Fruit fly (Drosophila melanogaster) whole organism, embryonic: Measurements from ENCODE around the gene Ipo9.

ENCODE experiments used
- B-H2 ChIP-seq: fragments of 200-800 bp; sonication (Bioruptor generic); optimal IDR thresholded peaks from 2 replicates; lab custom pipeline; 2018; ENCODE audit warnings: missing biosample characterization, mild to moderate bottlenecking, missing genetic modification characterization
- CG15479 ChIP-seq: fragments of 200-800 bp; sonication (Bioruptor generic); optimal IDR thresholded peaks from 3 replicates; lab custom pipeline; 2019; ENCODE audit warnings: missing biosample characterization, mild to moderate bottlenecking, missing genetic modification characterization, moderate library complexity
- CG16863 ChIP-seq: fragments of 200-800 bp; sonication (Bioruptor generic); optimal IDR thresholded peaks from 3 replicates; lab custom pipeline; 2016; ENCODE audit warnings: missing biosample characterization, missing genetic modification characterization
- CG17361 ChIP-seq: fragments of 200-800 bp; sonication (Bioruptor generic); IDR thresholded peaks from 3 replicates; pipeline ENCODE4 v1.3.6; 2022; ENCODE audit warnings: missing biosample characterization, missing genetic modification characterization
- CG17385 ChIP-seq: fragments of 200-800 bp; sonication (Bioruptor generic); optimal IDR thresholded peaks from 3 replicates; lab custom pipeline; 2018; ENCODE audit warnings: missing biosample characterization, mild to moderate bottlenecking, missing genetic modification characterization
- CG1832 ChIP-seq: fragments of 200-800 bp; sonication (Bioruptor generic); optimal IDR thresholded peaks from 2 replicates; lab custom pipeline; 2017; ENCODE audit warnings: missing biosample characterization, mild to moderate bottlenecking, missing genetic modification characterization, inconsistent platforms
- CG2202 ChIP-seq: fragments of 200-800 bp; sonication (Bioruptor generic); optimal IDR thresholded peaks from 2 replicates; lab custom pipeline; 2018; ENCODE audit warnings: missing biosample characterization, mild to moderate bottlenecking, missing genetic modification characterization
- CG34376 ChIP-seq: fragments of 200-800 bp; sonication (Bioruptor generic); optimal IDR thresholded peaks from 2 replicates; lab custom pipeline; 2018; ENCODE audit warnings: missing biosample characterization, mild to moderate bottlenecking, missing genetic modification characterization
- CG42726 ChIP-seq: fragments of 200-800 bp; sonication (Bioruptor generic); IDR thresholded peaks from 2 replicates; pipeline ENCODE4 v1.3.6; 2022; ENCODE audit warnings: missing biosample characterization, missing genetic modification characterization; ENCODE audit not compliant: partially characterized antibody
- CG4328 ChIP-seq: fragments of 200-800 bp; sonication (Bioruptor generic); optimal IDR thresholded peaks from 3 replicates; lab custom pipeline; 2017; ENCODE audit warnings: missing biosample characterization, missing genetic modification reagents, missing genetic modification characterization
- CG4730 ChIP-seq: fragments of 200-800 bp; sonication (Bioruptor generic); IDR thresholded peaks from 2 replicates; pipeline ENCODE4 v1.3.6; 2022; ENCODE audit warnings: missing biosample characterization, missing genetic modification characterization
- CG6683 ChIP-seq: fragments of 200-800 bp; sonication (Bioruptor generic); optimal IDR thresholded peaks from 2 replicates; lab custom pipeline; 2017; ENCODE audit warnings: missing biosample characterization, mild to moderate bottlenecking, missing genetic modification characterization, missing genetic modification reagents
- CG6765 ChIP-seq: fragments of 200-800 bp; sonication (Bioruptor generic); optimal IDR thresholded peaks from 3 replicates; lab custom pipeline; 2017; ENCODE audit warnings: missing biosample characterization, mild to moderate bottlenecking, missing genetic modification characterization
- CrebB ChIP-seq: fragments of 200-800 bp; sonication (Bioruptor generic); optimal IDR thresholded peaks from 3 replicates; lab custom pipeline; 2018; ENCODE audit warnings: missing biosample characterization, mild to moderate bottlenecking, missing genetic modification characterization
- D ChIP-seq, 2 experiments: fragments of 200-800 bp in 1 of 2; fragments of >200 bp in 1 of 2; sonication (Bioruptor generic) in 1 of 2; optimal IDR thresholded peaks; 2 replicates in 1 of 2; 3 replicates in 1 of 2; lab custom pipeline; 2017; ENCODE audit warnings: mild to moderate bottlenecking in 1 of 2, missing biosample characterization in 1 of 2, missing genetic modification characterization in 1 of 2, missing genetic modification reagents in 1 of 2
- Deaf1 ChIP-seq: fragments of 200-800 bp; optimal IDR thresholded peaks from 3 replicates; lab custom pipeline; 2019; ENCODE audit warnings: missing biosample characterization, mild to moderate bottlenecking, missing genetic modification characterization, moderate library complexity
- Fer3 ChIP-seq: fragments of 200-800 bp; sonication (Bioruptor generic); optimal IDR thresholded peaks from 2 replicates; lab custom pipeline; 2018; ENCODE audit warnings: missing biosample characterization, mild to moderate bottlenecking, missing genetic modification characterization, moderate library complexity
- Neu2 ChIP-seq: fragments of 200-800 bp; sonication (Bioruptor generic); optimal IDR thresholded peaks from 3 replicates; lab custom pipeline; 2016; ENCODE audit warnings: missing biosample characterization, missing genetic modification characterization, borderline replicate concordance
- Nf-YC ChIP-seq: fragments of 200-800 bp; optimal IDR thresholded peaks from 3 replicates; lab custom pipeline; 2019; ENCODE audit warnings: missing biosample characterization, mild to moderate bottlenecking, missing genetic modification characterization, moderate library complexity
- Pdp1 ChIP-seq, 2 experiments: fragments of 200-800 bp; sonication (Bioruptor generic); optimal IDR thresholded peaks; 3 replicates each; lab custom pipeline; 2016; ENCODE audit warnings: missing biosample characterization in 2 of 2, missing genetic modification characterization in 2 of 2, mild to moderate bottlenecking in 1 of 2, moderate library complexity in 1 of 2
- ap ChIP-seq: fragments of 200-800 bp; sonication (Bioruptor generic); IDR thresholded peaks from 2 replicates; pipeline ENCODE4 v1.3.6; 2022; ENCODE audit warnings: missing biosample characterization, missing genetic modification characterization
- bigmax ChIP-seq: fragments of 200-800 bp; sonication (Bioruptor generic); optimal IDR thresholded peaks from 2 replicates; lab custom pipeline; 2018; ENCODE audit warnings: missing biosample characterization, mild to moderate bottlenecking, missing genetic modification characterization
- ci ChIP-seq: fragments of 200-800 bp; sonication (Bioruptor generic); IDR thresholded peaks from 3 replicates; pipeline ENCODE4 v1.3.6; 2022; ENCODE audit warnings: missing biosample characterization, missing genetic modification characterization
- croc ChIP-seq: fragments of 200-800 bp; sonication (Bioruptor generic); conservative IDR thresholded peaks from 3 replicates; pipeline ENCODE4 v1.3.6; 2022; ENCODE audit warnings: missing biosample characterization, missing genetic modification characterization
- crol ChIP-seq: fragments of 200-800 bp; sonication (Bioruptor generic); IDR thresholded peaks from 2 replicates; pipeline ENCODE4 v1.3.6; 2022; ENCODE audit warnings: missing biosample characterization, missing genetic modification characterization
- dimm ChIP-seq: fragments of 200-800 bp; sonication (Bioruptor generic); IDR thresholded peaks from 2 replicates; pipeline ENCODE4 v1.3.6; 2022; ENCODE audit warnings: missing biosample characterization, missing genetic modification characterization
- dmrt11E ChIP-seq: fragments of 200-800 bp; sonication (Bioruptor generic); optimal IDR thresholded peaks from 3 replicates; lab custom pipeline; 2018; ENCODE audit warnings: missing biosample characterization, mild to moderate bottlenecking, missing genetic modification characterization, moderate library complexity
- ewg ChIP-seq: fragments of 200-800 bp; sonication (Bioruptor generic); optimal IDR thresholded peaks from 3 replicates; lab custom pipeline; 2017; ENCODE audit warnings: mild to moderate bottlenecking, missing biosample characterization, missing genetic modification reagents, missing genetic modification characterization
- fd3F ChIP-seq: fragments of 200-800 bp; sonication (Bioruptor generic); optimal IDR thresholded peaks from 2 replicates; lab custom pipeline; 2018; ENCODE audit warnings: missing biosample characterization, mild to moderate bottlenecking, missing genetic modification characterization, moderate library complexity
- fru ChIP-seq: fragments of >200 bp; optimal IDR thresholded peaks from 2 replicates; lab custom pipeline; 2017
- gfzf ChIP-seq: fragments of 200-800 bp; sonication (Bioruptor generic); optimal IDR thresholded peaks from 2 replicates; lab custom pipeline; 2016; ENCODE audit warnings: missing biosample characterization, mild to moderate bottlenecking, missing genetic modification characterization, moderate library complexity
- gsb ChIP-seq: fragments of 200-800 bp; sonication (Bioruptor generic); IDR thresholded peaks from 2 replicates; pipeline ENCODE4 v1.3.6; 2022; ENCODE audit warnings: missing biosample characterization, missing genetic modification characterization
- hth ChIP-seq: fragments of >200 bp; optimal IDR thresholded peaks from 2 replicates; lab custom pipeline; 2017; ENCODE audit warnings: inconsistent platforms
- lilli ChIP-seq: fragments of 200-800 bp; sonication (Bioruptor generic); optimal IDR thresholded peaks from 3 replicates; lab custom pipeline; 2016; ENCODE audit warnings: missing biosample characterization, missing genetic modification characterization
- phol ChIP-seq: fragments of 200-800 bp; sonication (Bioruptor generic); optimal IDR thresholded peaks from 3 replicates; lab custom pipeline; 2018; ENCODE audit warnings: missing biosample characterization, mild to moderate bottlenecking, missing genetic modification characterization, moderate library complexity
- psq ChIP-seq: fragments of 200-800 bp; sonication (Bioruptor generic); optimal IDR thresholded peaks from 2 replicates; lab custom pipeline; 2017; ENCODE audit warnings: missing biosample characterization, missing genetic modification characterization
- ranshi ChIP-seq: fragments of 200-800 bp; sonication (Bioruptor generic); IDR thresholded peaks from 2 replicates; pipeline ENCODE4 v1.3.6; 2022; ENCODE audit warnings: missing biosample characterization, missing genetic modification characterization
- schlank ChIP-seq: fragments of 200-800 bp; sonication (Bioruptor generic); optimal IDR thresholded peaks from 2 replicates; lab custom pipeline; 2018; ENCODE audit warnings: missing biosample characterization, mild to moderate bottlenecking, missing genetic modification characterization
- sd ChIP-seq: fragments of 200-800 bp; sonication (Bioruptor generic); optimal IDR thresholded peaks from 3 replicates; lab custom pipeline; 2018; ENCODE audit warnings: missing biosample characterization, mild to moderate bottlenecking, missing genetic modification characterization, moderate library complexity
- seq ChIP-seq: fragments of 200-800 bp; sonication (Bioruptor generic); IDR thresholded peaks from 2 replicates; pipeline ENCODE4 v1.3.6; 2022; ENCODE audit warnings: missing biosample characterization, missing genetic modification characterization
- shn ChIP-seq: fragments of 200-800 bp; sonication (Bioruptor generic); optimal IDR thresholded peaks from 3 replicates; lab custom pipeline; 2016; ENCODE audit warnings: missing biosample characterization, missing genetic modification characterization
- so ChIP-seq: fragments of 200-800 bp; sonication (Bioruptor generic); IDR thresholded peaks from 3 replicates; pipeline ENCODE4 v1.3.6; 2022; ENCODE audit warnings: missing biosample characterization, missing genetic modification characterization
- tll ChIP-seq, 2 experiments: fragments of 200-800 bp in 1 of 2; fragments of >200 bp in 1 of 2; sonication (Bioruptor generic) in 1 of 2; optimal IDR thresholded peaks; 2 replicates each; lab custom pipeline; 2017 to 2019; ENCODE audit warnings: missing biosample characterization in 2 of 2, missing genetic modification characterization in 2 of 2, mild to moderate bottlenecking in 1 of 2, moderate library complexity in 1 of 2
- unpg ChIP-seq: fragments of 200-800 bp; sonication (Bioruptor generic); optimal IDR thresholded peaks from 3 replicates; lab custom pipeline; 2018; ENCODE audit warnings: missing biosample characterization, mild to moderate bottlenecking, missing genetic modification characterization, moderate library complexity
- zen ChIP-seq: fragments of 200-800 bp; sonication (Bioruptor generic); optimal IDR thresholded peaks from 3 replicates; lab custom pipeline; 2018; ENCODE audit warnings: missing biosample characterization, mild to moderate bottlenecking, missing genetic modification characterization, moderate library complexity

Ipo9 gene

DNA sequence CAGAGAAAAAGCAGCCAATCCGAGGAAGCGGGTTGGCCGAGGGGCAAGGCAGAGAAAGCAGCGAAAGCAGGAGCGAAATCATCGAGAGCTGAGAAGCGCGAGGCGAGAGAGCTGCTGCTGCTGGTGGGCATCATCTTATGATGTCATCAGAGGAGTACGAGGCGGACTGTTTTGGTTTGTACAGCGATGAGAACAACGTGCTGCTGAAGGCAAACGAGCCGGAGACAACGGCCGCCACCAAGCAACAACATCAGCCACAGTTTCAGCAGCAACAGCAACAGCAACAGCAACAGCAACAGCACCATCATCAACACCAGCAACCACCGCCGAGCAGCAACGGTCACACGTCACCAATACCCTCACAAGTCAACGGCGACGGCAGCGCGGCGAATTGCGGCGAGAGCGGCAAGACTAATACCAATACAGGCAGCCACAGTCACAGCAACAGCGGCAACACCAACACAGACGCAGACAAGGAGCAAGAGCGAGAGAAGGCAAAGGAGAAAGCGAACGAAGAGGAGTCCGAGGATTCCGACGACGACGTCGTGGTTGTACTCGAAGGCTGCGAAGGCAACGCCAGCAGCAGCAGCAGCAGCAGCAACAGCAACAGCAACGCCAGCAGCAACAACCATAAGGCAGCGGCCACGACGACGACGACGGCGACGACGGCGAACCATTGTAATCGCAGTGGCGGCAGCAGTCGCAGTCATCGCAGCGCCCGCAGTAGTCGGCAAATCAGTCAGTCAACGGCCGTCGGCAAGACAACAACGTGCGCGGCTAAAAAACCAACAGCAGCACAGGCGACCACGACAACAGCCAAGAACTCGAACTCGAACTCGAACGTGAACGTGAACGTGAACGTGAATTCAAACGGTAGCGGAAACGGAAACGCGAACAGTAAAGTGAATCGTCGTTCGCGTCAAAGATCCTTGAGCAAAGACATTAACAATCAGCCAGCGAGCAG is 40.0 kb upstream of the Ipo9 start (continued):
- TF ChIP-seq CG2202 (tag; lab: Kevin White, UChicago) = no peak
- peak; percentile 77 for TF ChIP-seq CG42726
- peak; percentile 13 for TF ChIP-seq CG16863 (GFP tag; lab: Kevin White, UChicago)
- TF ChIP-seq psq (GFP tag; lab: Kevin White, UChicago) = no peak
- no peak for TF ChIP-seq Neu2 (GFP tag; lab: Kevin White, UChicago)
- peak; percentile 32 for TF ChIP-seq zen (tag; lab: Kevin White, UChicago)
- no peak for TF ChIP-seq fd3F (GFP tag; lab: Kevin White, UChicago)
- TF ChIP-seq CrebB (tag; lab: Kevin White, UChicago) = peak; percentile 29
- no peak for TF ChIP-seq CG6765 (GFP tag; lab: Kevin White, UChicago)
- no peak for TF ChIP-seq fru
- no peak for TF ChIP-seq CG4328 (GFP tag; lab: Kevin White, UChicago)
- TF ChIP-seq ap = no peak
- no peak for TF ChIP-seq ranshi (GFP tag; lab: Robert Waterston, UW)
- TF ChIP-seq shn (GFP tag; lab: Kevin White, UChicago) = no peak
- no peak for TF ChIP-seq so (GFP tag; lab: Robert Waterston, UW)
- TF ChIP-seq D (optimal IDR thresholded peaks at IDR 0.05; lab: Kevin White, UChicago) = no peak
- TF ChIP-seq D (GFP tag; optimal IDR thresholded peaks at IDR 0.05; lab: Kevin White, UChicago) = no peak
- no peak for TF ChIP-seq gsb

DNA sequence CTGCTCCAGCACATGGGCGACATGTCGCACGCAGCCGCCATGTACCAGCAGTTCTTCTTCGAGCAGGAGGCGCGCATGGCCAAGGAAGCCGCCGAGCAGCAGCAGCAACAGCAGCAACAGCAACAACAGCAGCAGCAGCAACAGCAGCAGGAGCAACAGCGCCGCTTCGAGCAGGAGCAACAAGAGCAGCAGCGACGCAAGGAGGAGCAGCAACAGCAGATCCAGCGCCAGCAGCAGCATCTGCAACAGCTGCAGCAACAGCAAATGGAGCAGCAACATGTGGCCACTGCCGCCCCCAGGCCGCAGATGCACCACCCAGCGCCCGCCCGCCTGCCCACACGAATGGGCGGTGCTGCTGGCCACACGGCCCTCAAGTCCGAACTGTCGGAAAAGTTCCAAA is 37.2 kb upstream of the Ipo9 start:
- no peak for TF ChIP-seq schlank (tag; lab: Kevin White, UChicago)
- no peak for TF ChIP-seq CG17361 (GFP tag; lab: Robert Waterston, UW)
- TF ChIP-seq CG17385 = no peak
- no peak for TF ChIP-seq B-H2 (GFP tag; lab: Kevin White, UChicago)
- no peak for TF ChIP-seq CG6683
- TF ChIP-seq hth = no peak
- TF ChIP-seq dmrt11E (tag; lab: Kevin White, UChicago) = no peak

DNA sequence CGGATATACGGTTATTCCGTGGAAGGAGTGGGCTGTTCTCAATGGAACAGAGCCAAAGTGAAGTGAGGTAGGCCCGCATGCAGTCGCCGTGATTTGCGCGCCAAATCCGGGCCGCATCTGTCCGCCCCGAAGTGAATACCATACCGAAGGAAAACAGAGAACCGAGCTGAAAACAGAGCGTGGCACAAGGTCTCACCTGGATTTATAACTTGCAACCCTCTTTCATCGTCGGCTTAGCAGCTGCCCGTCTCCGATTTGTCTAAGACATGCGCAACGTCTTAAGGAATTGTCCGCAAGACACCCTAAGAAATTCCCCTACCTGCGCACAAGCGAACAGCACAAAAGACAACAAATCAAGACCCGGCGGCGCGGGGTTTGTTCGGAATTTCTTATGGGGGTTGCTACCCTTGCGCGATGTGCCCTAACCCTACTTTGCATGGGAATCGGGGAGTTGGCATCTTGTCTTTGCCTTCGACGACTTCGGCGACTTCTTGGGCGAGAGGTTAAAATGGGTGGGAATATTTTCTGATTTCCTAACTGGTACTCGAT is 33.7 kb upstream of the Ipo9 start:
- TF ChIP-seq CG15479 (peak; percentile 74), CG34376 (GFP tag; lab: Kevin White, UChicago) (no peak), tll (GFP tag; optimal IDR thresholded peaks at IDR 0.05; lab: Kevin White, UChicago) (peak in 1 of 2 experiments; percentile 76), CG4730 (GFP tag; lab: Robert Waterston, UW) (no peak), Pdp1 (GFP tag; optimal IDR thresholded peaks at IDR 0.05; lab: Kevin White, UChicago) (no peak), D (optimal IDR thresholded peaks at IDR 0.05; lab: Kevin White, UChicago) (peak; percentile 17), D (GFP tag; optimal IDR thresholded peaks at IDR 0.05; lab: Kevin White, UChicago) (no peak), seq (GFP tag; lab: Robert Waterston, UW) (peak; percentile 35; the same call in 1 of the 2 replicates), Deaf1 (tag; lab: Kevin White, UChicago) (peak; percentile 68), bigmax (peak; percentile 41), CG1832 (no peak), ewg (peak; percentile 66), unpg (GFP tag; lab: Kevin White, UChicago) (no peak), Nf-YC (tag; lab: Kevin White, UChicago) (peak; percentile 87), lilli (no peak), gfzf (GFP tag; lab: Kevin White, UChicago) (no peak), ci (GFP tag; lab: Robert Waterston, UW) (0 out of 3 replicates have a peak, but pooled peaks have one; percentile 33), croc (GFP tag; lab: Robert Waterston, UW) (no peak), sd (tag; lab: Kevin White, UChicago) (peak; percentile 32), Fer3 (tag; lab: Kevin White, UChicago) (no peak), phol (no peak), dimm (GFP tag; lab: Robert Waterston, UW) (no peak), crol (GFP tag; lab: Robert Waterston, UW) (0 out of 2 replicates have a peak, but pooled peaks have one; percentile 10)
